Fruit fly (Drosophila melanogaster): ENCODE data around the gene nmo.

- TF ChIP-seq Gug (GFP tag; IDR thresholded peaks at IDR 0.05) = no peak
- no peak for TF ChIP-seq CG16779 (tag; optimal IDR thresholded peaks at IDR 0.05)
- TF ChIP-seq salr (GFP tag; optimal IDR thresholded peaks at IDR 0.05) = no peak
- no peak for TF ChIP-seq dsx (GFP tag; optimal IDR thresholded peaks at IDR 0.05; ENCODE audit: poor library complexity, severe bottlenecking)
- no peak for TF ChIP-seq Hr38 (GFP tag; optimal IDR thresholded peaks at IDR 0.05)
- TF ChIP-seq esn (GFP tag; optimal IDR thresholded peaks at IDR 0.05) = no peak
Measured at dm6 chr3L:7952560-7952959, 26.3 kb upstream of the nmo start.

All from whole organism, prepupa.